Worm (Caenorhabditis elegans) whole organism, L2 larva: ENCODE measurements around the gene ints-11.

Experiments used
- R02D3.7 ChIP-seq: fragments of 150-350 bp; optimal IDR thresholded peaks from 2 replicates; lab custom pipeline; 2014; ENCODE audit warnings: missing biosample characterization, missing genetic modification characterization
- elt-1 ChIP-seq: fragments of 150-350 bp; optimal IDR thresholded peaks from 2 replicates; lab custom pipeline; 2014; ENCODE audit warnings: missing biosample characterization, missing genetic modification characterization
- nhr-11 ChIP-seq: fragments of 150-350 bp; optimal IDR thresholded peaks from 2 replicates; lab custom pipeline; 2014; ENCODE audit warnings: missing biosample characterization, missing genetic modification characterization
- nhr-237 ChIP-seq: fragments of 150-350 bp; optimal IDR thresholded peaks from 2 replicates; lab custom pipeline; 2014; ENCODE audit warnings: missing biosample characterization, missing genetic modification characterization
- nhr-25 ChIP-seq: fragments of 150-350 bp; sonication (generic microtip); optimal IDR thresholded peaks from 3 replicates; lab custom pipeline; 2014; ENCODE audit warnings: missing biosample characterization, missing genetic modification characterization
- skn-1 ChIP-seq: sonication (generic microtip); optimal IDR thresholded peaks from 2 replicates; lab custom pipeline; 2017; ENCODE audit warnings: missing biosample characterization, missing genetic modification characterization

ce11 chrII:8137379-8137778 is 5.9 kb downstream of the ints-11 start:
- TF ChIP-seq nhr-237 (tag; lab: Kevin White, UChicago) (no peak), nhr-11 (tag; lab: Kevin White, UChicago) (no peak), nhr-25 (tag; lab: Kevin White, UChicago) (peak; percentile 8), R02D3.7 (no peak), skn-1 (tag; lab: Kevin White, UChicago) (peak; percentile 16), elt-1 (tag; lab: Kevin White, UChicago) (no peak)
